Worm (Caenorhabditis elegans): Measurements from ENCODE around the gene Y2H9A.4.

DNA sequence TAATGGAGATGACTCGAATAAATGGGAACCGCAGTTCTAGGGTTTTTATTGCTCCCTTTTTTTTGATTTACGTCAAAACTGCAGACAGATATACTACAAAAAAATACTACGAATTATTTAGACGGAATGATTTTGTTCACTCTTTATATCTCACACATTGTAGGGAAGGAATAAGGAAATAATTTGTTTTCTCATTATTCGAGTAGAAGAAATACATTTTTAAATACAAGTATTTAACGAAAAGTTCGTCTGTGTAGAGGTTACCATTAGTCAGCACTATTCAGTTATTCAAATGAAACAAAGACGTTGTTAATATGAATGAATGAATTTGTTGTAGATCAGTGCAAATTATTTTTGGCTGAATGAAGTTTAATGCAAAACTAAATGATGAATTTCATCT, 18.9 kb upstream of the Y2H9A.4 start, which contains the start of gene srd-18:
- TF ChIP-seq unc-62 (GFP tag; optimal IDR thresholded peaks at IDR 0.05) = no peak
- no peak for TF ChIP-seq nfya-1 (tag; optimal IDR thresholded peaks at IDR 0.05; ENCODE audit: borderline replicate concordance, insufficient read depth)
- no peak for TF ChIP-seq zim-3 (tag; optimal IDR thresholded peaks at IDR 0.05)
- no peak for TF ChIP-seq ekl-4 (GFP tag; IDR thresholded peaks at IDR 0.05)
